Worm (Caenorhabditis elegans) whole organism, young adult: ENCODE results near the gene ugt-61.

Source experiments
- Y53F4B.3 ChIP-seq: fragments of 200-800 bp; sonication (Bioruptor generic); IDR thresholded peaks from 2 replicates; pipeline ENCODE4 v1.3.6; 2022; ENCODE audit warnings: missing genetic modification reagents, missing genetic modification characterization, missing compliant biosample characterization
- ama-1 ChIP-seq, 3 experiments: fragments of 150-350 bp in 1 of 3; sonication (generic microtip) in 2 of 3; optimal IDR thresholded peaks; 2 replicates each; lab custom pipeline; 2014 to 2018; ENCODE audit warnings: missing biosample characterization in 2 of 3, missing genetic modification characterization in 2 of 3, missing genetic modification reagents in 2 of 3
- atf-7 ChIP-seq: sonication (generic microtip); optimal IDR thresholded peaks from 2 replicates; lab custom pipeline; 2017; ENCODE audit warnings: mild to moderate bottlenecking, missing genetic modification characterization, missing compliant biosample characterization
- pha-4 ChIP-seq: fragments of 150-350 bp; sonication (generic microtip); optimal IDR thresholded peaks from 2 replicates; lab custom pipeline; 2014; ENCODE audit warnings: missing biosample characterization, missing genetic modification reagents, missing genetic modification characterization
- sdz-38 ChIP-seq: sonication (generic microtip); optimal IDR thresholded peaks from 2 replicates; lab custom pipeline; 2016; ENCODE audit warnings: missing genotype, missing genetic modification characterization, missing compliant biosample characterization
- snpc-1.3 ChIP-seq: sonication (generic microtip); optimal IDR thresholded peaks from 2 replicates; lab custom pipeline; 2017; ENCODE audit warnings: missing genetic modification characterization, mild to moderate bottlenecking, missing compliant biosample characterization, antibody characterized with exemption, moderate library complexity, missing genotype, missing genetic modification reagents; ENCODE audit not compliant: insufficient read depth
- snpc-4 ChIP-seq, 5 experiments: fragments of 150-350 bp in 1 of 5; sonication (generic microtip) in 4 of 5; optimal IDR thresholded peaks; 2 replicates each; lab custom pipeline; 2014 to 2018; ENCODE audit warnings: missing genetic modification characterization in 5 of 5, missing biosample characterization in 3 of 5, antibody characterized with exemption in 2 of 5, mild to moderate bottlenecking in 2 of 5, missing compliant biosample characterization in 2 of 5, missing genotype in 2 of 5, moderate library complexity in 2 of 5, missing genetic modification reagents in 1 of 5

ce11 chrV:4731154-4731961 lies 10.9 kb upstream of the ugt-61 start, which contains the start of gene F39G3.3:
- TF ChIP-seq ama-1 (optimal IDR thresholded peaks at IDR 0.05; lab: Kevin White, UChicago) (no peak), ama-1 (GFP tag; optimal IDR thresholded peaks at IDR 0.05; lab: Kevin White, UChicago) (no peak), Y53F4B.3 (GFP tag; lab: Robert Waterston, UW) (no peak), snpc-1.3 (tag; lab: Kevin White, UChicago) (peak; percentile 67), atf-7 (tag; lab: Kevin White, UChicago) (no peak), sdz-38 (no peak), pha-4 (tag; lab: Kevin White, UChicago) (no peak), snpc-4 (GFP tag; optimal IDR thresholded peaks at IDR 0.05; lab: Kevin White, UChicago) (peak; percentile 21), snpc-4 (tag; optimal IDR thresholded peaks at IDR 0.05; lab: Kevin White, UChicago) (peak in 3 of 4 experiments; percentile 43 to 64 (median 59))
